Fruit fly (Drosophila melanogaster) S2 (cell line): ENCODE results near the gene CG12438.

Experiments
- CG8478 ChIP-seq: fragments of >200 bp; optimal IDR thresholded peaks from 2 replicates; lab custom pipeline; 2018
- CTCF ChIP-seq, 2 experiments: fragments of >200 bp; optimal IDR thresholded peaks; 2 replicates each; lab custom pipeline; 2018

dm6 chr2L:8799009-8799408, 46.9 kb downstream of the CG12438 start:
- TF ChIP-seq CG8478 (lab: Kevin White, UChicago), result no peak
- TF ChIP-seq CTCF (optimal IDR thresholded peaks at IDR 0.05; lab: Kevin White, UChicago), result no peak
